Worm (Caenorhabditis elegans): ENCODE results near the gene H08M01.1.

H08M01.1 gene

ce11 chrIV:13878738-13879137 lies 42.5 kb upstream of the H08M01.1 start:
- no peak for TF ChIP-seq unc-62 (GFP tag; optimal IDR thresholded peaks at IDR 0.05)
- TF ChIP-seq hlh-1 (tag; optimal IDR thresholded peaks at IDR 0.05), result no peak
- TF ChIP-seq nhr-237 (tag; optimal IDR thresholded peaks at IDR 0.05), result no peak
- TF ChIP-seq ham-2 (GFP tag; optimal IDR thresholded peaks at IDR 0.05), result no peak
- TF ChIP-seq mls-2 (tag; optimal IDR thresholded peaks at IDR 0.05), result no peak
- TF ChIP-seq ceh-39 (tag; optimal IDR thresholded peaks at IDR 0.05), result no peak
- no peak for TF ChIP-seq ces-1 (GFP tag; optimal IDR thresholded peaks at IDR 0.05)
- no peak for TF ChIP-seq bed-3 (GFP tag; optimal IDR thresholded peaks at IDR 0.05)

ce11 chrIV:13878123-13878522 lies 41.9 kb upstream of the H08M01.1 start:
- no peak for TF ChIP-seq ham-2 (GFP tag; optimal IDR thresholded peaks at IDR 0.05)
- TF ChIP-seq pha-4 (tag; optimal IDR thresholded peaks at IDR 0.05), result no peak
- TF ChIP-seq unc-39 (tag; optimal IDR thresholded peaks at IDR 0.05), result no peak
- no peak for TF ChIP-seq ceh-83 (GFP tag; optimal IDR thresholded peaks at IDR 0.05)
- TF ChIP-seq mls-2 (tag; optimal IDR thresholded peaks at IDR 0.05), result no peak
- no peak for TF ChIP-seq flh-1 (GFP tag; optimal IDR thresholded peaks at IDR 0.05)
- no peak for TF ChIP-seq ceh-39 (tag; optimal IDR thresholded peaks at IDR 0.05)
- TF ChIP-seq unc-120 (tag; optimal IDR thresholded peaks at IDR 0.05; ENCODE audit: poor library complexity, severe bottlenecking), result no peak
- TF ChIP-seq zip-8 (tag; optimal IDR thresholded peaks at IDR 0.05), result no peak
- TF ChIP-seq lin-13 (tag; optimal IDR thresholded peaks at IDR 0.05), result no peak
- TF ChIP-seq nhr-76 (tag; optimal IDR thresholded peaks at IDR 0.05), result no peak
- TF ChIP-seq unc-62 (GFP tag; optimal IDR thresholded peaks at IDR 0.05), result no peak
- TF ChIP-seq lsy-2 (tag; optimal IDR thresholded peaks at IDR 0.05), result no peak
- TF ChIP-seq mep-1 (tag; optimal IDR thresholded peaks at IDR 0.05), result no peak
- no peak for TF ChIP-seq snpc-4 (tag; optimal IDR thresholded peaks at IDR 0.05)
- no peak for TF ChIP-seq blmp-1 (tag; optimal IDR thresholded peaks at IDR 0.05)
- TF ChIP-seq bed-3 (GFP tag; optimal IDR thresholded peaks at IDR 0.05), result no peak

ce11 chrIV:13877707-13878106 lies 41.5 kb upstream of the H08M01.1 start:
- TF ChIP-seq nhr-28 (tag; optimal IDR thresholded peaks at IDR 0.05) (no peak), nhr-2 (tag; optimal IDR thresholded peaks at IDR 0.05) (no peak), unc-62 (GFP tag; optimal IDR thresholded peaks at IDR 0.05) (no peak), hlh-1 (tag; optimal IDR thresholded peaks at IDR 0.05) (peak; percentile 15), lin-13 (tag; optimal IDR thresholded peaks at IDR 0.05) (no peak), ces-1 (GFP tag; optimal IDR thresholded peaks at IDR 0.05) (peak; percentile 57)

ce11 chrIV:13876565-13877153 lies 40.5 kb upstream of the H08M01.1 start, which contains the start of gene prdh-1:
prdh-1 (minus strand) TSS chrIV:13876615.
- TF ChIP-seq blmp-1 (tag; optimal IDR thresholded peaks at IDR 0.05) (no peak), snpc-4 (tag; optimal IDR thresholded peaks at IDR 0.05) (no peak), nhr-2 (tag; optimal IDR thresholded peaks at IDR 0.05) (no peak), mab-5 (tag; optimal IDR thresholded peaks at IDR 0.05) (no peak), ceh-43 (GFP tag; optimal IDR thresholded peaks at IDR 0.05) (no peak), drap-1 (GFP tag; optimal IDR thresholded peaks at IDR 0.05) (no peak), ces-1 (GFP tag; optimal IDR thresholded peaks at IDR 0.05) (no peak), ham-2 (GFP tag; optimal IDR thresholded peaks at IDR 0.05) (no peak), nhr-12 (tag; optimal IDR thresholded peaks at IDR 0.05) (no peak)

- TF ChIP-seq ceh-43 (GFP tag; optimal IDR thresholded peaks at IDR 0.05) (no peak), nhr-28 (tag; optimal IDR thresholded peaks at IDR 0.05) (no peak), ztf-11 (tag; optimal IDR thresholded peaks at IDR 0.05) (no peak), unc-39 (tag; optimal IDR thresholded peaks at IDR 0.05) (no peak), elt-1 (tag; optimal IDR thresholded peaks at IDR 0.05; ENCODE audit: borderline replicate concordance, insufficient read depth) (no peak), unc-120 (tag; optimal IDR thresholded peaks at IDR 0.05; ENCODE audit: poor library complexity, severe bottlenecking) (no peak), nhr-76 (tag; optimal IDR thresholded peaks at IDR 0.05) (no peak), lsy-2 (tag; optimal IDR thresholded peaks at IDR 0.05) (no peak), nhr-2 (tag; optimal IDR thresholded peaks at IDR 0.05) (no peak), lin-32 (GFP tag; optimal IDR thresholded peaks at IDR 0.05) (no peak), flh-1 (GFP tag; optimal IDR thresholded peaks at IDR 0.05) (no peak), unc-62 (GFP tag; optimal IDR thresholded peaks at IDR 0.05) (no peak), hlh-1 (tag; optimal IDR thresholded peaks at IDR 0.05) (no peak)
Observed at ce11 chrIV:13870085-13870484, 33.9 kb upstream of the H08M01.1 start.

- TF ChIP-seq ceh-83 (GFP tag; optimal IDR thresholded peaks at IDR 0.05), result no peak
- no peak for TF ChIP-seq snpc-4 (tag; optimal IDR thresholded peaks at IDR 0.05)
- no peak for TF ChIP-seq tbx-8 (GFP tag; optimal IDR thresholded peaks at IDR 0.05)
- no peak for TF ChIP-seq lsy-2 (tag; optimal IDR thresholded peaks at IDR 0.05)
- no peak for TF ChIP-seq ztf-11 (tag; optimal IDR thresholded peaks at IDR 0.05)
- TF ChIP-seq hlh-1 (tag; optimal IDR thresholded peaks at IDR 0.05), result no peak
- TF ChIP-seq ceh-39 (tag; optimal IDR thresholded peaks at IDR 0.05), result no peak
- TF ChIP-seq ceh-43 (GFP tag; optimal IDR thresholded peaks at IDR 0.05), result no peak
- no peak for TF ChIP-seq flh-1 (GFP tag; optimal IDR thresholded peaks at IDR 0.05)
- TF ChIP-seq ham-2 (GFP tag; optimal IDR thresholded peaks at IDR 0.05), result no peak
- TF ChIP-seq unc-120 (tag; optimal IDR thresholded peaks at IDR 0.05; ENCODE audit: poor library complexity, severe bottlenecking), result no peak
Observed at ce11 chrIV:13866754-13867153, 30.6 kb upstream of the H08M01.1 start, which contains the start of gene B0513.90. B0513.90 (plus strand) TSS chrIV:13867054.

Data from whole organism, mixed stage, embryonic.